Fruit fly (Drosophila melanogaster) whole organism, embryonic: Measurements from ENCODE around the gene CG31191.
A peak's percentile ranks its signal among the peaks of the same experiment; 100 is the strongest.

Experiments used
- Bdp1 ChIP-seq: fragments of 200-800 bp; sonication (Bioruptor generic); optimal IDR thresholded peaks from 3 replicates; lab custom pipeline; 2016; ENCODE audit warnings: missing biosample characterization, missing genetic modification characterization
- CG10209 ChIP-seq: fragments of 200-800 bp; sonication (Bioruptor generic); optimal IDR thresholded peaks from 3 replicates; lab custom pipeline; 2017; ENCODE audit warnings: missing biosample characterization, mild to moderate bottlenecking, missing genetic modification characterization, missing genetic modification reagents
- CG12155 ChIP-seq: fragments of 200-800 bp; sonication (Bioruptor generic); optimal IDR thresholded peaks from 3 replicates; lab custom pipeline; 2016; ENCODE audit warnings: missing biosample characterization, missing genetic modification characterization
- CG12299 ChIP-seq: fragments of 200-800 bp; sonication (Bioruptor generic); optimal IDR thresholded peaks from 2 replicates; lab custom pipeline; 2018; ENCODE audit warnings: missing biosample characterization, mild to moderate bottlenecking, missing genetic modification characterization
- CG12769 ChIP-seq: fragments of 200-800 bp; sonication (Bioruptor generic); optimal IDR thresholded peaks from 2 replicates; lab custom pipeline; 2019; ENCODE audit warnings: missing biosample characterization, mild to moderate bottlenecking, missing genetic modification characterization, moderate library complexity
- CG14014 ChIP-seq: fragments of 200-800 bp; sonication (Bioruptor generic); IDR thresholded peaks from 2 replicates; pipeline ENCODE4 v1.3.6; 2022; ENCODE audit warnings: missing biosample characterization, missing genetic modification characterization
- CG14710 ChIP-seq: fragments of 200-800 bp; sonication (Bioruptor generic); optimal IDR thresholded peaks from 3 replicates; lab custom pipeline; 2019; ENCODE audit warnings: missing biosample characterization, mild to moderate bottlenecking, missing genetic modification characterization, moderate library complexity
- CG15514 ChIP-seq: fragments of 200-800 bp; sonication (Bioruptor generic); optimal IDR thresholded peaks from 3 replicates; lab custom pipeline; 2017; ENCODE audit warnings: missing biosample characterization, missing genetic modification characterization, mild to moderate bottlenecking, moderate library complexity, missing genetic modification reagents
- CG15696 ChIP-seq: fragments of 200-800 bp; sonication (Bioruptor generic); optimal IDR thresholded peaks from 2 replicates; lab custom pipeline; 2019; ENCODE audit warnings: missing biosample characterization, mild to moderate bottlenecking, missing genetic modification characterization, moderate library complexity
- CG17361 ChIP-seq: fragments of 200-800 bp; sonication (Bioruptor generic); IDR thresholded peaks from 3 replicates; pipeline ENCODE4 v1.3.6; 2022; ENCODE audit warnings: missing biosample characterization, missing genetic modification characterization
- CG30431 ChIP-seq: fragments of 200-800 bp; sonication (Bioruptor generic); optimal IDR thresholded peaks from 2 replicates; lab custom pipeline; 2017; ENCODE audit warnings: missing biosample characterization, missing genetic modification characterization
- CG32767 ChIP-seq: fragments of 200-800 bp; sonication (Bioruptor generic); IDR thresholded peaks from 2 replicates; pipeline ENCODE4 v1.3.6; 2022; ENCODE audit warnings: missing biosample characterization, missing genetic modification characterization
- CG32772 ChIP-seq: fragments of 200-800 bp; sonication (Bioruptor generic); IDR thresholded peaks from 2 replicates; pipeline ENCODE4 v1.3.6; 2022; ENCODE audit warnings: missing biosample characterization, missing genetic modification characterization
- CG4282 ChIP-seq: fragments of 200-800 bp; sonication (Bioruptor generic); optimal IDR thresholded peaks from 2 replicates; lab custom pipeline; 2016; ENCODE audit warnings: missing biosample characterization, missing genetic modification characterization
- CG6654 ChIP-seq: fragments of 200-800 bp; sonication (Bioruptor generic); optimal IDR thresholded peaks from 2 replicates; lab custom pipeline; 2017; ENCODE audit warnings: missing biosample characterization, mild to moderate bottlenecking, missing genetic modification characterization
- CG7987 ChIP-seq: fragments of 200-800 bp; sonication (Bioruptor generic); optimal IDR thresholded peaks from 2 replicates; lab custom pipeline; 2018; ENCODE audit warnings: missing biosample characterization, mild to moderate bottlenecking, missing genetic modification characterization, moderate library complexity
- Camta ChIP-seq: fragments of 200-800 bp; sonication (Bioruptor generic); optimal IDR thresholded peaks from 2 replicates; lab custom pipeline; 2016; ENCODE audit warnings: missing biosample characterization, missing genetic modification characterization
- CrebB ChIP-seq: fragments of 200-800 bp; sonication (Bioruptor generic); optimal IDR thresholded peaks from 3 replicates; lab custom pipeline; 2018; ENCODE audit warnings: missing biosample characterization, mild to moderate bottlenecking, missing genetic modification characterization
- Deaf1 ChIP-seq: fragments of 200-800 bp; optimal IDR thresholded peaks from 3 replicates; lab custom pipeline; 2019; ENCODE audit warnings: missing biosample characterization, mild to moderate bottlenecking, missing genetic modification characterization, moderate library complexity
- HmgD ChIP-seq: fragments of 200-800 bp; sonication (Bioruptor generic); optimal IDR thresholded peaks from 3 replicates; lab custom pipeline; 2016; ENCODE audit warnings: missing biosample characterization, missing genetic modification characterization
- Med ChIP-seq: fragments of 200-800 bp; sonication (Bioruptor generic); peaks from one replicate; lab custom pipeline; 2016; ENCODE audit warnings: missing biosample characterization, missing genetic modification characterization, mild to moderate bottlenecking, inconsistent platforms, moderate library complexity
- NFAT ChIP-seq: fragments of 200-800 bp; sonication (Bioruptor generic); IDR thresholded peaks from 2 replicates; pipeline ENCODE4 v1.3.6; 2022; ENCODE audit warnings: missing biosample characterization, missing genetic modification characterization
- Trl ChIP-seq, 3 experiments: fragments of >200 bp in 2 of 3; fragments of 200-800 bp in 1 of 3; sonication (Bioruptor generic) in 1 of 3; optimal IDR thresholded peaks; 2 replicates in 1 of 3; 3 replicates in 2 of 3; lab custom pipeline; 2016 to 2017; ENCODE audit warnings: missing biosample characterization in 1 of 3, missing genetic modification characterization in 1 of 3
- ab ChIP-seq: fragments of 200-800 bp; sonication (Bioruptor generic); optimal IDR thresholded peaks from 2 replicates; lab custom pipeline; 2016; ENCODE audit warnings: missing biosample characterization, missing genetic modification characterization
- aop ChIP-seq: fragments of 200-800 bp; sonication (Bioruptor generic); IDR thresholded peaks from 2 replicates; pipeline ENCODE4 v1.3.6; 2022; ENCODE audit warnings: missing biosample characterization, missing genetic modification characterization
- ash1 ChIP-seq: fragments of 200-800 bp; sonication (Bioruptor generic); optimal IDR thresholded peaks from 2 replicates; lab custom pipeline; 2018; ENCODE audit warnings: missing biosample characterization, mild to moderate bottlenecking, missing genetic modification characterization
- cato ChIP-seq: fragments of 200-800 bp; sonication (Bioruptor generic); optimal IDR thresholded peaks from 2 replicates; lab custom pipeline; 2016; ENCODE audit warnings: missing biosample characterization, missing genetic modification characterization, borderline replicate concordance
- croc ChIP-seq: fragments of 200-800 bp; sonication (Bioruptor generic); conservative IDR thresholded peaks from 3 replicates; pipeline ENCODE4 v1.3.6; 2022; ENCODE audit warnings: missing biosample characterization, missing genetic modification characterization
- da ChIP-seq: fragments of 200-800 bp; sonication (Bioruptor generic); optimal IDR thresholded peaks from 2 replicates; lab custom pipeline; 2016; ENCODE audit warnings: missing biosample characterization, missing genetic modification characterization
- ewg ChIP-seq: fragments of 200-800 bp; sonication (Bioruptor generic); optimal IDR thresholded peaks from 3 replicates; lab custom pipeline; 2017; ENCODE audit warnings: mild to moderate bottlenecking, missing biosample characterization, missing genetic modification reagents, missing genetic modification characterization
- fd102C ChIP-seq: fragments of 200-800 bp; sonication (Bioruptor generic); optimal IDR thresholded peaks from 2 replicates; lab custom pipeline; 2018; ENCODE audit warnings: missing biosample characterization, mild to moderate bottlenecking, missing genetic modification characterization, moderate library complexity
- fd3F ChIP-seq: fragments of 200-800 bp; sonication (Bioruptor generic); optimal IDR thresholded peaks from 2 replicates; lab custom pipeline; 2018; ENCODE audit warnings: missing biosample characterization, mild to moderate bottlenecking, missing genetic modification characterization, moderate library complexity
- fu2 ChIP-seq: fragments of 200-800 bp; sonication (Bioruptor generic); optimal IDR thresholded peaks from 2 replicates; lab custom pipeline; 2016; ENCODE audit warnings: missing biosample characterization, missing genetic modification characterization
- gce ChIP-seq: fragments of 200-800 bp; sonication (Bioruptor generic); IDR thresholded peaks from 3 replicates; pipeline ENCODE4 v1.3.6; 2022; ENCODE audit warnings: missing biosample characterization, missing genetic modification characterization
- h ChIP-seq: fragments of >200 bp; optimal IDR thresholded peaks from 2 replicates; lab custom pipeline; 2017
- hkb ChIP-seq, 2 experiments: fragments of 200-800 bp in 1 of 2; fragments of >200 bp in 1 of 2; sonication (Bioruptor generic) in 1 of 2; IDR thresholded peaks in 1 of 2; optimal IDR thresholded peaks in 1 of 2; 2 replicates each; pipeline versions ENCODE4 v1.3.6 to Lab custom; 2017 to 2022; ENCODE audit warnings: missing biosample characterization in 1 of 2, missing genetic modification characterization in 1 of 2
- hth ChIP-seq: fragments of >200 bp; optimal IDR thresholded peaks from 2 replicates; lab custom pipeline; 2017; ENCODE audit warnings: inconsistent platforms
- inv ChIP-seq: fragments of 200-800 bp; sonication (Bioruptor generic); IDR thresholded peaks from 2 replicates; pipeline ENCODE4 v1.3.6; 2022; ENCODE audit warnings: missing biosample characterization, missing genetic modification characterization; ENCODE audit not compliant: partially characterized antibody
- lov ChIP-seq, 2 experiments: fragments of 200-800 bp in 1 of 2; fragments of >200 bp in 1 of 2; sonication (Bioruptor generic) in 1 of 2; IDR thresholded peaks in 1 of 2; optimal IDR thresholded peaks in 1 of 2; 2 replicates in 1 of 2; 3 replicates in 1 of 2; pipeline versions ENCODE4 v1.3.6 to Lab custom; 2017 to 2022; ENCODE audit warnings: missing biosample characterization in 1 of 2, missing genetic modification characterization in 1 of 2
- pb ChIP-seq: fragments of 200-800 bp; sonication (Bioruptor generic); optimal IDR thresholded peaks from 3 replicates; lab custom pipeline; 2016; ENCODE audit warnings: missing biosample characterization, missing genetic modification characterization
- phol ChIP-seq: fragments of 200-800 bp; sonication (Bioruptor generic); optimal IDR thresholded peaks from 3 replicates; lab custom pipeline; 2018; ENCODE audit warnings: missing biosample characterization, mild to moderate bottlenecking, missing genetic modification characterization, moderate library complexity
- scrt ChIP-seq: fragments of 200-800 bp; sonication (Bioruptor generic); optimal IDR thresholded peaks from 2 replicates; lab custom pipeline; 2018; ENCODE audit warnings: missing biosample characterization, mild to moderate bottlenecking, missing genetic modification characterization, moderate library complexity
- sqz ChIP-seq: fragments of 200-800 bp; sonication (Bioruptor generic); optimal IDR thresholded peaks from 3 replicates; lab custom pipeline; 2018; ENCODE audit warnings: missing biosample characterization, mild to moderate bottlenecking, missing genetic modification characterization
- stwl ChIP-seq: fragments of 200-800 bp; sonication (Bioruptor generic); optimal IDR thresholded peaks from 3 replicates; lab custom pipeline; 2018; ENCODE audit warnings: missing biosample characterization, mild to moderate bottlenecking, missing genetic modification characterization, moderate library complexity
- trh ChIP-seq: fragments of 200-800 bp; sonication (Bioruptor generic); optimal IDR thresholded peaks from 2 replicates; lab custom pipeline; 2016; ENCODE audit warnings: missing biosample characterization, missing genetic modification characterization
- wdn ChIP-seq: fragments of 200-800 bp; sonication (Bioruptor generic); IDR thresholded peaks from 2 replicates; pipeline ENCODE4 v1.3.6; 2022; ENCODE audit warnings: missing biosample characterization, missing genetic modification characterization

Gene CG31191

DNA sequence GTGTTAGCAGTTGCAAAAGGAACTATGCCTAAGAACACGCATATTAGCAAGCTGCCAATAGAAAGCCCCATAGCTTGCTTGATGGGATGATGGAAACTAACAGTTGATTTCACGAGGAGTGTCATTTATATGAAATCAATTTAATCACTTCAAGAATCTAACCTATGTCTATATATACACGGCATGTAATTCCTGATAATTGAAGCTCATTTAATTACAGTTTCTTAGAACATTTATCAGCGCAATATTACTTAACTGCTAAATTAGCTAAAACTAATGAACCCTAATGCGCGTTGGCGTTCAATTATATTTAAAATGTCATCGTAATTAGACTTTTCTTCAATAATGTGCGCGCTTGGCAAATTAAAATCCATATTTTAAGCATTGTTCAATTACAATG is 39.9 kb downstream of the CG31191 start, which contains the start of gene TotX:
TotX (minus strand) TSS at position 101 of the 400 bp plus-strand sequence.
- no peak for TF ChIP-seq h
- no peak for TF ChIP-seq wdn (GFP tag; lab: Robert Waterston, UW)
- TF ChIP-seq CG32772 (GFP tag; lab: Robert Waterston, UW), result no peak
- TF ChIP-seq CG32767 (GFP tag; lab: Robert Waterston, UW), result no peak
- TF ChIP-seq stwl (tag; lab: Kevin White, UChicago), result no peak
- no peak for TF ChIP-seq CG10209
- TF ChIP-seq pb, result no peak
- no peak for TF ChIP-seq aop (GFP tag; lab: Robert Waterston, UW)
- no peak for TF ChIP-seq NFAT (GFP tag; lab: Robert Waterston, UW)
- no peak for TF ChIP-seq da (GFP tag; lab: Kevin White, UChicago)
- no peak for TF ChIP-seq CG7987 (GFP tag; lab: Kevin White, UChicago)
- no peak for TF ChIP-seq CG30431 (GFP tag; lab: Kevin White, UChicago)
- no peak for TF ChIP-seq CG6654
- TF ChIP-seq CrebB (tag; lab: Kevin White, UChicago), result no peak

DNA sequence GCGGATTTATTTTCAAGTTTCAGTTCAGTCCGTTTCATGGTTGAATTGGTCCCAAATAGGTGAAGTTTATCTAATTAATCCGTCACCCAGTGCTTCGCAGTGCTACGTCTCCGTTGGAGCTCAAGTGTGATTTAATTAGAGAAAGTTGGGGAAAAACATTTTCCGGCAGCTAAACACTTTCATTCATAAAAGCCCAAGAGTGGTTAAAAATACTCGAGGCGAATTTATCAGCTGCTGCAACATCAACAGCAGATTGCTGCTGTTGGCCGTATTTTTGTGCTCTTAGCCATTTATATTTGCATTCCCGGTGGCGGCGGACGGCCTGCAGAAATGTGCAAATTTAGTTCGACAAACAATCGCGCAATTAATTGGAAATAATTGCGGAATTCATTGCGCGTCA is 43.7 kb downstream of the CG31191 start, which contains the start of gene Grik:
Grik (plus strand) TSS at position 301 of the 400 bp plus-strand sequence.
- TF ChIP-seq Camta (GFP tag; lab: Kevin White, UChicago) (no peak), hth (no peak), CG14710 (no peak), cato (no peak)

DNA sequence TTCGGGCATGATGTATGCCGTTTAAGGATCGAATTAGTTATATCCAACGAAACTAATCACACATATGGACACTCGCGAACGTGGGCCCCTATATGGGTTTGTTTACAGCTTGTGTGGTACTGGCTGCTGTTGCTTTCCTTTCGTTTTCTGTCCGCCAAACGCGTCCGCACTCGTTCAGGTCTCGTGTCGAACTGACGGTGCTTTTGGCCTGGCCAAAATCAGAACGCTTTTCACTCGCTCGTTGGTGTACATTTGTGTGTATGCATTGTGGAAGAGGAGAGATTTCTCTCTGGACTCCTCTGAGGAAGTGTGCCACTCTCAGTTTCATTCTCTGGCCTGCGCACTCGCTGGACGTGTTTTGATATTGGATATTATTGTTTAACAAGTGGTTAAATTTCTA is 48.2 kb downstream of the CG31191 start, which contains the start of gene Ktl:
Ktl (minus strand) TSS at position 193 of the 400 bp plus-strand sequence.
- TF ChIP-seq fd3F (GFP tag; lab: Kevin White, UChicago) (no peak), hkb (optimal IDR thresholded peaks at IDR 0.05; lab: Kevin White, UChicago) (no peak), hkb (GFP tag; IDR thresholded peaks at IDR 0.05; lab: Robert Waterston, UW) (no peak), CG15696 (tag; lab: Kevin White, UChicago) (no peak), ash1 (GFP tag; lab: Kevin White, UChicago) (no peak), phol (tag; lab: Kevin White, UChicago) (no peak), CG10209 (no peak), CG14014 (GFP tag; lab: Robert Waterston, UW) (no peak), CG12769 (no peak), CG7987 (GFP tag; lab: Kevin White, UChicago) (no peak), inv (GFP tag; lab: Robert Waterston, UW) (no peak), CG15514 (GFP tag; lab: Kevin White, UChicago) (no peak), scrt (GFP tag; lab: Kevin White, UChicago) (peak; percentile 26), ewg (GFP tag; lab: Kevin White, UChicago) (peak; percentile 43), CG17361 (GFP tag; lab: Robert Waterston, UW) (no peak), CG4282 (no peak), lov (optimal IDR thresholded peaks at IDR 0.05; lab: Kevin White, UChicago) (no peak), lov (GFP tag; IDR thresholded peaks at IDR 0.05; lab: Robert Waterston, UW) (no peak), croc (GFP tag; lab: Robert Waterston, UW) (no peak), CG12299 (tag; lab: Kevin White, UChicago) (no peak), HmgD (GFP tag; lab: Kevin White, UChicago) (no peak), Trl (optimal IDR thresholded peaks at IDR 0.05; lab: Kevin White, UChicago) (peak; percentile 17 to 42), Trl (GFP tag; optimal IDR thresholded peaks at IDR 0.05; lab: Kevin White, UChicago) (no peak), fu2 (GFP tag; lab: Kevin White, UChicago) (no peak), gce (GFP tag; lab: Robert Waterston, UW) (no peak), Bdp1 (no peak), ab (GFP tag; lab: Kevin White, UChicago) (no peak), Deaf1 (peak; percentile 11), sqz (GFP tag; lab: Kevin White, UChicago) (no peak), Med (GFP tag; lab: Kevin White, UChicago) (peak; percentile 67), trh (no peak), fd102C (GFP tag; lab: Kevin White, UChicago) (no peak), CG12155 (peak; percentile 64)
